Fruit fly (Drosophila melanogaster) whole organism, prepupa: ENCODE data around the gene Cpr11A.

ENCODE experiments used
- CG1621 ChIP-seq: fragments of 200-800 bp; sonication (Bioruptor generic); optimal IDR thresholded peaks from 3 replicates; lab custom pipeline; 2018; ENCODE audit warnings: missing biosample characterization, mild to moderate bottlenecking, missing genetic modification characterization
- CG16779 ChIP-seq: fragments of 200-800 bp; sonication (Bioruptor generic); optimal IDR thresholded peaks from 3 replicates; lab custom pipeline; 2017; ENCODE audit warnings: missing biosample characterization, mild to moderate bottlenecking, missing genetic modification characterization
- CG4318 ChIP-seq: fragments of 200-800 bp; sonication (Bioruptor generic); optimal IDR thresholded peaks from 3 replicates; lab custom pipeline; 2017; ENCODE audit warnings: missing biosample characterization, mild to moderate bottlenecking, missing genetic modification characterization
- CG6792 ChIP-seq: fragments of 200-800 bp; sonication (Bioruptor generic); optimal IDR thresholded peaks from 3 replicates; lab custom pipeline; 2016; ENCODE audit warnings: missing biosample characterization, missing genetic modification characterization
- Eip75B ChIP-seq: fragments of 200-800 bp; sonication (Bioruptor generic); optimal IDR thresholded peaks from 3 replicates; lab custom pipeline; 2016; ENCODE audit warnings: missing biosample characterization, missing genetic modification characterization
- Eip93F ChIP-seq: fragments of 200-800 bp; sonication (Bioruptor generic); optimal IDR thresholded peaks from 2 replicates; lab custom pipeline; 2016; ENCODE audit warnings: missing biosample characterization, mild to moderate bottlenecking, missing genetic modification characterization
- Ets21C ChIP-seq: fragments of 200-800 bp; sonication (Bioruptor generic); optimal IDR thresholded peaks from 3 replicates; lab custom pipeline; 2016; ENCODE audit warnings: missing biosample characterization, missing genetic modification characterization
- Gug ChIP-seq: fragments of 200-800 bp; sonication (Bioruptor generic); IDR thresholded peaks from 2 replicates; pipeline ENCODE4 v1.3.6; 2022; ENCODE audit warnings: missing biosample characterization, missing genetic modification characterization
- Hr39 ChIP-seq: fragments of 200-800 bp; sonication (Bioruptor generic); optimal IDR thresholded peaks from 2 replicates; lab custom pipeline; 2016; ENCODE audit warnings: missing biosample characterization, missing genetic modification characterization
- Hr4 ChIP-seq: fragments of 200-800 bp; sonication (Bioruptor generic); optimal IDR thresholded peaks from 3 replicates; lab custom pipeline; 2016; ENCODE audit warnings: missing biosample characterization, missing genetic modification characterization
- OdsH ChIP-seq: fragments of 200-800 bp; sonication (Bioruptor generic); optimal IDR thresholded peaks from 3 replicates; lab custom pipeline; 2016; ENCODE audit warnings: missing biosample characterization, missing genetic modification characterization
- fd85E ChIP-seq: fragments of 200-800 bp; sonication (Bioruptor generic); optimal IDR thresholded peaks from 3 replicates; lab custom pipeline; 2016; ENCODE audit warnings: missing biosample characterization, missing genetic modification characterization
- ss ChIP-seq, 2 experiments: fragments of 200-800 bp; sonication (Bioruptor generic); optimal IDR thresholded peaks; 2 replicates in 1 of 2; 3 replicates in 1 of 2; lab custom pipeline; 2017 to 2018; ENCODE audit warnings: mild to moderate bottlenecking in 2 of 2, missing biosample characterization in 2 of 2, missing genetic modification characterization in 2 of 2, moderate library complexity in 1 of 2

- TF ChIP-seq Gug (GFP tag; lab: Robert Waterston, UW) (no peak), Eip75B (no peak), CG6792 (GFP tag; lab: Kevin White, UChicago) (no peak), fd85E (GFP tag; lab: Kevin White, UChicago) (no peak), CG16779 (tag; lab: Kevin White, UChicago) (no peak), Eip93F (GFP tag; lab: Kevin White, UChicago) (no peak), CG4318 (GFP tag; lab: Kevin White, UChicago) (no peak), Ets21C (GFP tag; lab: Kevin White, UChicago) (no peak), Hr39 (GFP tag; lab: Kevin White, UChicago) (no peak), CG1621 (tag; lab: Kevin White, UChicago) (no peak), Hr4 (GFP tag; lab: Kevin White, UChicago) (no peak), ss (GFP tag; optimal IDR thresholded peaks at IDR 0.05; lab: Kevin White, UChicago) (no peak), OdsH (no peak)
These were observed 715 bp downstream of the Cpr11A start for dm6 chrX:12487485-12487884.
